Fruit fly (Drosophila melanogaster) whole organism, embryonic: ENCODE results near the gene CG43138.

Source experiments
- Adf1 ChIP-seq: fragments of 200-800 bp; sonication (Bioruptor generic); IDR thresholded peaks from 2 replicates; pipeline ENCODE4 v1.3.6; 2022; ENCODE audit warnings: missing biosample characterization, missing genetic modification characterization
- Blimp-1 ChIP-seq: fragments of 200-800 bp; sonication (Bioruptor generic); optimal IDR thresholded peaks from 3 replicates; lab custom pipeline; 2018; ENCODE audit warnings: missing biosample characterization, missing genetic modification characterization, mild to moderate bottlenecking, moderate library complexity, missing genetic modification reagents
- CG10147 ChIP-seq: fragments of 200-800 bp; sonication (Bioruptor generic); optimal IDR thresholded peaks from 2 replicates; lab custom pipeline; 2019; ENCODE audit warnings: missing biosample characterization, mild to moderate bottlenecking, missing genetic modification characterization, moderate library complexity
- CG10979 ChIP-seq: fragments of 200-800 bp; sonication (Bioruptor generic); optimal IDR thresholded peaks from 2 replicates; lab custom pipeline; 2018; ENCODE audit warnings: missing biosample characterization, mild to moderate bottlenecking, missing genetic modification characterization, moderate library complexity
- CG11093 ChIP-seq: fragments of 200-800 bp; sonication (Bioruptor generic); IDR thresholded peaks from 3 replicates; pipeline ENCODE4 v1.3.6; 2022; ENCODE audit warnings: missing biosample characterization, missing genetic modification characterization
- CG11504 ChIP-seq: fragments of 200-800 bp; sonication (Bioruptor generic); optimal IDR thresholded peaks from 3 replicates; lab custom pipeline; 2019; ENCODE audit warnings: missing biosample characterization, mild to moderate bottlenecking, missing genetic modification characterization, moderate library complexity
- CG13894 ChIP-seq: fragments of 200-800 bp; sonication (Bioruptor generic); optimal IDR thresholded peaks from 3 replicates; lab custom pipeline; 2018; ENCODE audit warnings: missing biosample characterization, mild to moderate bottlenecking, missing genetic modification characterization, moderate library complexity
- CG15073 ChIP-seq: fragments of 200-800 bp; sonication (Bioruptor generic); optimal IDR thresholded peaks from 2 replicates; lab custom pipeline; 2016; ENCODE audit warnings: missing biosample characterization, missing genetic modification characterization
- CG15514 ChIP-seq: fragments of 200-800 bp; sonication (Bioruptor generic); optimal IDR thresholded peaks from 3 replicates; lab custom pipeline; 2017; ENCODE audit warnings: missing biosample characterization, missing genetic modification characterization, mild to moderate bottlenecking, moderate library complexity, missing genetic modification reagents
- CG15696 ChIP-seq: fragments of 200-800 bp; sonication (Bioruptor generic); optimal IDR thresholded peaks from 2 replicates; lab custom pipeline; 2019; ENCODE audit warnings: missing biosample characterization, mild to moderate bottlenecking, missing genetic modification characterization, moderate library complexity
- CG17359 ChIP-seq: fragments of 200-800 bp; sonication (Bioruptor generic); optimal IDR thresholded peaks from 3 replicates; lab custom pipeline; 2018; ENCODE audit warnings: missing biosample characterization, mild to moderate bottlenecking, missing genetic modification characterization, moderate library complexity
- CG2712 ChIP-seq: fragments of 200-800 bp; optimal IDR thresholded peaks from 3 replicates; lab custom pipeline; 2019; ENCODE audit warnings: missing biosample characterization, mild to moderate bottlenecking, missing genetic modification characterization, moderate library complexity
- CG32772 ChIP-seq: fragments of 200-800 bp; sonication (Bioruptor generic); IDR thresholded peaks from 2 replicates; pipeline ENCODE4 v1.3.6; 2022; ENCODE audit warnings: missing biosample characterization, missing genetic modification characterization
- CG3838 ChIP-seq: fragments of 200-800 bp; sonication (Bioruptor generic); optimal IDR thresholded peaks from 3 replicates; lab custom pipeline; 2016; ENCODE audit warnings: missing biosample characterization, missing genetic modification characterization
- CG6272 ChIP-seq: fragments of 200-800 bp; sonication (Bioruptor generic); IDR thresholded peaks from 2 replicates; pipeline ENCODE4 v1.3.6; 2022; ENCODE audit warnings: missing biosample characterization, missing genetic modification characterization
- CG6654 ChIP-seq: fragments of 200-800 bp; sonication (Bioruptor generic); optimal IDR thresholded peaks from 2 replicates; lab custom pipeline; 2017; ENCODE audit warnings: missing biosample characterization, mild to moderate bottlenecking, missing genetic modification characterization
- CG6689 ChIP-seq: fragments of 200-800 bp; sonication (Bioruptor generic); IDR thresholded peaks from 2 replicates; pipeline ENCODE4 v1.3.6; 2022; ENCODE audit warnings: missing biosample characterization, missing genetic modification characterization
- CG7839 ChIP-seq: fragments of 200-800 bp; sonication (Bioruptor generic); optimal IDR thresholded peaks from 3 replicates; lab custom pipeline; 2018; ENCODE audit warnings: missing biosample characterization, mild to moderate bottlenecking, missing genetic modification characterization, moderate library complexity
- CG8478 ChIP-seq: fragments of >200 bp; optimal IDR thresholded peaks from 2 replicates; lab custom pipeline; 2018
- CkIIα-i1 ChIP-seq: fragments of 200-800 bp; sonication (Bioruptor generic); IDR thresholded peaks from 2 replicates; pipeline ENCODE4 v1.3.6; 2022; ENCODE audit warnings: missing biosample characterization, missing genetic modification characterization
- Dll ChIP-seq: fragments of 200-800 bp; sonication (Bioruptor generic); IDR thresholded peaks from 4 replicates; pipeline ENCODE4 v1.3.6; 2022; ENCODE audit warnings: missing biosample characterization, missing genetic modification characterization; ENCODE audit not compliant: partially characterized antibody
- Doc3 ChIP-seq: fragments of 200-800 bp; sonication (Bioruptor generic); IDR thresholded peaks from 3 replicates; pipeline ENCODE4 v1.3.6; 2022; ENCODE audit warnings: missing biosample characterization, missing genetic modification characterization; ENCODE audit not compliant: partially characterized antibody
- E2f1 ChIP-seq: fragments of 200-800 bp; sonication (Bioruptor generic); IDR thresholded peaks from 2 replicates; pipeline ENCODE4 v1.3.6; 2022; ENCODE audit warnings: missing biosample characterization, missing genetic modification characterization
- H2.0 ChIP-seq: fragments of 200-800 bp; sonication (Bioruptor generic); IDR thresholded peaks from 2 replicates; pipeline ENCODE4 v1.3.6; 2022; ENCODE audit warnings: missing biosample characterization, missing genetic modification characterization
- Hr39 ChIP-seq: fragments of >200 bp; optimal IDR thresholded peaks from 2 replicates; lab custom pipeline; 2017
- MBD-R2 ChIP-seq: fragments of 200-800 bp; sonication (Bioruptor generic); IDR thresholded peaks from 2 replicates; pipeline ENCODE4 v1.3.6; 2022; ENCODE audit warnings: missing biosample characterization, missing genetic modification characterization
- Max ChIP-seq: fragments of 200-800 bp; sonication (Bioruptor generic); optimal IDR thresholded peaks from 2 replicates; lab custom pipeline; 2016; ENCODE audit warnings: missing biosample characterization, mild to moderate bottlenecking, missing genetic modification characterization
- Mes4 ChIP-seq: fragments of 200-800 bp; sonication (Bioruptor generic); optimal IDR thresholded peaks from 2 replicates; lab custom pipeline; 2016; ENCODE audit warnings: missing biosample characterization, missing genetic modification characterization
- NC2β ChIP-seq: fragments of 200-800 bp; sonication (Bioruptor generic); optimal IDR thresholded peaks from 2 replicates; lab custom pipeline; 2016; ENCODE audit warnings: missing biosample characterization, missing genetic modification characterization
- Nf-YC ChIP-seq: fragments of 200-800 bp; optimal IDR thresholded peaks from 3 replicates; lab custom pipeline; 2019; ENCODE audit warnings: missing biosample characterization, mild to moderate bottlenecking, missing genetic modification characterization, moderate library complexity
- TFAM ChIP-seq: fragments of 200-800 bp; sonication (Bioruptor generic); optimal IDR thresholded peaks from 2 replicates; lab custom pipeline; 2017; ENCODE audit warnings: missing biosample characterization, missing genetic modification characterization, inconsistent platforms
- Usf ChIP-seq: fragments of 200-800 bp; sonication (Bioruptor generic); optimal IDR thresholded peaks from 2 replicates; lab custom pipeline; 2017; ENCODE audit warnings: missing genotype, missing biosample characterization, missing genetic modification characterization
- ara ChIP-seq: fragments of 200-800 bp; sonication (Bioruptor generic); IDR thresholded peaks from 2 replicates; pipeline ENCODE4 v1.3.6; 2022; ENCODE audit warnings: missing biosample characterization, missing genetic modification characterization
- caup ChIP-seq: fragments of 200-800 bp; sonication (Bioruptor generic); optimal IDR thresholded peaks from 3 replicates; lab custom pipeline; 2017; ENCODE audit warnings: missing biosample characterization, mild to moderate bottlenecking, missing genetic modification characterization, moderate library complexity; ENCODE audit not compliant: severe bottlenecking
- dmrt99B ChIP-seq: fragments of 200-800 bp; sonication (Bioruptor generic); optimal IDR thresholded peaks from 2 replicates; lab custom pipeline; 2018; ENCODE audit warnings: missing biosample characterization, mild to moderate bottlenecking, missing genetic modification characterization, moderate library complexity
- fd3F ChIP-seq: fragments of 200-800 bp; sonication (Bioruptor generic); optimal IDR thresholded peaks from 2 replicates; lab custom pipeline; 2018; ENCODE audit warnings: missing biosample characterization, mild to moderate bottlenecking, missing genetic modification characterization, moderate library complexity
- gem ChIP-seq: fragments of 200-800 bp; sonication (Bioruptor generic); optimal IDR thresholded peaks from 2 replicates; lab custom pipeline; 2019; ENCODE audit warnings: missing biosample characterization, mild to moderate bottlenecking, missing genetic modification characterization, moderate library complexity
- gro ChIP-seq: fragments of 200-800 bp; sonication (Bioruptor generic); optimal IDR thresholded peaks from 2 replicates; lab custom pipeline; 2016; ENCODE audit warnings: missing biosample characterization, missing genetic modification characterization
- ham ChIP-seq: fragments of 200-800 bp; sonication (Bioruptor generic); IDR thresholded peaks from 2 replicates; pipeline ENCODE4 v1.3.6; 2022; ENCODE audit warnings: missing biosample characterization, missing genetic modification characterization
- inv ChIP-seq: fragments of 200-800 bp; sonication (Bioruptor generic); IDR thresholded peaks from 2 replicates; pipeline ENCODE4 v1.3.6; 2022; ENCODE audit warnings: missing biosample characterization, missing genetic modification characterization; ENCODE audit not compliant: partially characterized antibody
- jigr1 ChIP-seq: fragments of 200-800 bp; sonication (Bioruptor generic); IDR thresholded peaks from 3 replicates; pipeline ENCODE4 v1.3.6; 2022; ENCODE audit warnings: missing biosample characterization, missing genetic modification characterization
- pb ChIP-seq: fragments of 200-800 bp; sonication (Bioruptor generic); optimal IDR thresholded peaks from 3 replicates; lab custom pipeline; 2016; ENCODE audit warnings: missing biosample characterization, missing genetic modification characterization
- pnt ChIP-seq: fragments of 200-800 bp; sonication (Bioruptor generic); optimal IDR thresholded peaks from 3 replicates; lab custom pipeline; 2016; ENCODE audit warnings: missing biosample characterization, missing genetic modification characterization
- run ChIP-seq: fragments of 200-800 bp; sonication (Bioruptor generic); optimal IDR thresholded peaks from 3 replicates; lab custom pipeline; 2018; ENCODE audit warnings: missing biosample characterization, mild to moderate bottlenecking, missing genetic modification characterization
- sd ChIP-seq: fragments of 200-800 bp; sonication (Bioruptor generic); optimal IDR thresholded peaks from 3 replicates; lab custom pipeline; 2018; ENCODE audit warnings: missing biosample characterization, mild to moderate bottlenecking, missing genetic modification characterization, moderate library complexity
- seq ChIP-seq: fragments of 200-800 bp; sonication (Bioruptor generic); IDR thresholded peaks from 2 replicates; pipeline ENCODE4 v1.3.6; 2022; ENCODE audit warnings: missing biosample characterization, missing genetic modification characterization
- shn ChIP-seq: fragments of 200-800 bp; sonication (Bioruptor generic); optimal IDR thresholded peaks from 3 replicates; lab custom pipeline; 2016; ENCODE audit warnings: missing biosample characterization, missing genetic modification characterization
- tgo ChIP-seq: fragments of 200-800 bp; sonication (Bioruptor generic); IDR thresholded peaks from 3 replicates; pipeline ENCODE4 v1.3.6; 2022; ENCODE audit warnings: missing biosample characterization, missing genetic modification characterization
- tna ChIP-seq: fragments of 200-800 bp; sonication (Bioruptor generic); IDR thresholded peaks from 2 replicates; pipeline ENCODE4 v1.3.6; 2022; ENCODE audit warnings: missing biosample characterization, missing genetic modification characterization; ENCODE audit not compliant: partially characterized antibody
- vfl ChIP-seq: fragments of 200-800 bp; sonication (Bioruptor generic); optimal IDR thresholded peaks from 2 replicates; lab custom pipeline; 2016; ENCODE audit warnings: missing biosample characterization, missing genetic modification characterization

Gene CG43138

DNA sequence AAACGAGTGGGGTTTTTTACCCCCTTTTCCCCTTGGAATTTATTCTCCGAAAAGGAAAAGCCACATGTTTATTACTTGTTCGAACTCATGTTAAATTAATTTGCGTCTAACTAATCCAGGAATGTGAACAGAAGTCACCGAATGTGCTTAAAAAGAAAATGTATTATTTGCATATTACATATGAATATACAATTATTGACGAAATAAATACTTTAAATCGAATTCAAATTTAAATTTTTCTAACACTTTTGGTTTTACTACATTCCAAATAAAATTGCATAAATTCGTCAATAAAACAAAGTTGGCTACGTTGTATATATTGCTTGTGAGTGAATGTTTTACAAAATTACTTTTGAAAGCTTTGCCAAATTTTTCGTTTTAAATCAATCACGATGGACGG lies at the start of gene CG43138:
CG43138 (plus strand) TSS at position 301 of the 400 bp plus-strand sequence.
- TF ChIP-seq inv (GFP tag; lab: Robert Waterston, UW) (no peak), seq (GFP tag; lab: Robert Waterston, UW) (no peak), H2.0 (GFP tag; lab: Robert Waterston, UW) (no peak), NC2β (GFP tag; lab: Kevin White, UChicago) (no peak), CG15696 (tag; lab: Kevin White, UChicago) (no peak), pb (GFP tag; lab: Kevin White, UChicago) (no peak), CG13894 (tag; lab: Kevin White, UChicago) (no peak), tna (no peak), Doc3 (GFP tag; lab: Robert Waterston, UW) (no peak)

DNA sequence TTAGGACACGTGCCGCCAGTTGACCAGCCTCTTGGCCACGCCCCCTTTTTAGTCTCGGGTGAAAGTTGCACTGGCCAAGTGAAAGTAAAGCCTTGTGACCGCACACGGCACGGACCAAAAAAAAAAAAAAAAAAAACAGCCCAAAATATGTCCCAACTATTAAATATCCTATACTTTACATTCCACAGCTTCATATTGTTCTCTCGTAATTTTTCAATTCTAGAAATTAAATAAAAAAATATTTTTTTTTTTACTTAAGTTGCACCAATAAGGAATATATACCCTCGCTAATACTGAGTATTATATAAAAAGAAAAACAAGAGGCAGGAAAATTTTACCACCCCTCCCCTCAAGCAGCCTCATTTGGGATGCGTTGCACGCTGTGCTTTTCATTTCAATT lies 41.8 kb upstream of the CG43138 start:
- no peak for TF ChIP-seq Usf (GFP tag; lab: Kevin White, UChicago)
- TF ChIP-seq CG7839 (tag; lab: Kevin White, UChicago): peak; percentile 8
- no peak for TF ChIP-seq CkIIα-i1 (GFP tag; lab: Robert Waterston, UW)
- peak; percentile 22; the same call in 1 of the 2 replicates for TF ChIP-seq CG6689 (GFP tag; lab: Robert Waterston, UW)
- TF ChIP-seq Blimp-1 (GFP tag; lab: Kevin White, UChicago): peak; percentile 2
- no peak for TF ChIP-seq ham (GFP tag; lab: Robert Waterston, UW)
- no peak for TF ChIP-seq CG10147 (GFP tag; lab: Kevin White, UChicago)
- peak; percentile 21 for TF ChIP-seq dmrt99B (tag; lab: Kevin White, UChicago)
- TF ChIP-seq CG17359 (tag; lab: Kevin White, UChicago): no peak
- TF ChIP-seq ara (GFP tag; lab: Robert Waterston, UW): peak; percentile 27; the same call in 1 of the 2 replicates
- no peak for TF ChIP-seq TFAM
- TF ChIP-seq H2.0 (GFP tag; lab: Robert Waterston, UW): no peak
- no peak for TF ChIP-seq CG10979 (tag; lab: Kevin White, UChicago)
- TF ChIP-seq vfl (GFP tag; lab: Kevin White, UChicago): no peak
- TF ChIP-seq tgo (GFP tag; lab: Robert Waterston, UW): 0 out of 3 replicates have a peak, but pooled peaks have one; percentile 20
- no peak for TF ChIP-seq CG11093 (GFP tag; lab: Robert Waterston, UW)
- TF ChIP-seq CG6654: no peak
- TF ChIP-seq CG11504: peak; percentile 23
- no peak for TF ChIP-seq Dll
- no peak for TF ChIP-seq Adf1 (GFP tag; lab: Robert Waterston, UW)
- TF ChIP-seq Hr39: no peak
- no peak for TF ChIP-seq CG15514
- TF ChIP-seq MBD-R2: no peak
- no peak for TF ChIP-seq Nf-YC (tag; lab: Kevin White, UChicago)
- TF ChIP-seq E2f1: no peak
- no peak for TF ChIP-seq jigr1 (GFP tag; lab: Robert Waterston, UW)
- peak; percentile 10 for TF ChIP-seq CG2712 (tag; lab: Kevin White, UChicago)
- no peak for TF ChIP-seq gro (GFP tag; lab: Kevin White, UChicago)
- TF ChIP-seq sd (tag; lab: Kevin White, UChicago): no peak
- no peak for TF ChIP-seq pnt (GFP tag; lab: Kevin White, UChicago)
- no peak for TF ChIP-seq run (tag; lab: Kevin White, UChicago)
- no peak for TF ChIP-seq Mes4 (GFP tag; lab: Kevin White, UChicago)
- no peak for TF ChIP-seq CG3838 (GFP tag; lab: Kevin White, UChicago)
- TF ChIP-seq caup: no peak
- no peak for TF ChIP-seq CG8478 (lab: Kevin White, UChicago)
- peak; percentile 33 for TF ChIP-seq gem (tag; lab: Kevin White, UChicago)
- no peak for TF ChIP-seq Max (GFP tag; lab: Kevin White, UChicago)
- no peak for TF ChIP-seq shn (GFP tag; lab: Kevin White, UChicago)
- TF ChIP-seq fd3F: no peak
- TF ChIP-seq CG6272 (GFP tag; lab: Robert Waterston, UW): no peak
- peak; percentile 19; the same call in 1 of the 2 replicates for TF ChIP-seq CG32772 (GFP tag; lab: Robert Waterston, UW)
- no peak for TF ChIP-seq CG15073 (GFP tag; lab: Kevin White, UChicago)
